ENCODE assay signal across 4 worm cellular contexts in the genomic region with DNA sequence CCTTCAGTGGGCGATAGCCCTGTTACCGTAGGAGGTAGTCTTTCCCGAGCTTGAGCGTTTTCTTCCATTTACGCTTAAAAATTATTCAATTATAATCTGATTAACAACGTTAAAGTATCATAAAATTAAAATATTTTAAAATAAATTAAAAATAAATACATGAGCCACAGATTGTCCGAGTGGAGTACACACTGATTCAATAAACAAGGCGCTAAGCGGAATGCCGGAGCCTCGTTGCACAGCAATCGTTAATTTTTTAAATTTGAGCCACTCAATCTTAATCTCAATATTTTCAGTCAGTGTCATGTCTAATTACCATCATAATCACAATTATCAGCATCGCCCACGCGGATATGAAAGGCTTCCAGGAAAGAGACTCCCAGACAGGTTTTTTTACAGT.
TF ChIP-seq lines count a peak whose summit lies in the region.

Gene sec-5 (minus strand): TSS at position 73 of the 400 bp plus-strand sequence.
Gene pir-1 (plus strand): TSS at position 221 of the 400 bp plus-strand sequence.

TF ChIP-seq in whole organism, L2 larva, 48 proteins besides CTCF, POLR2A, EP300 and RAD21:
- TF ChIP-seq ztf-4 (tag; optimal IDR thresholded peaks at IDR 0.05; lab: Kevin White, UChicago) (no peak), unc-55 (GFP tag; optimal IDR thresholded peaks at IDR 0.05; lab: Kevin White, UChicago) (peak; percentile 72), sma-9 (GFP tag; optimal IDR thresholded peaks at IDR 0.05; lab: Kevin White, UChicago) (peak; percentile 5), sma-9 (tag; optimal IDR thresholded peaks at IDR 0.05; lab: Kevin White, UChicago) (no peak), lsy-2 (tag; optimal IDR thresholded peaks at IDR 0.05; lab: Kevin White, UChicago) (peak; percentile 18 to 71), nhr-25 (tag; optimal IDR thresholded peaks at IDR 0.05; lab: Kevin White, UChicago) (peak; percentile 35), elt-3 (tag; optimal IDR thresholded peaks at IDR 0.05; lab: Kevin White, UChicago) (no peak), gmeb-1 (tag; optimal IDR thresholded peaks at IDR 0.05; lab: Kevin White, UChicago) (peak; percentile 41), fos-1 (tag; optimal IDR thresholded peaks at IDR 0.05; lab: Kevin White, UChicago) (peak; percentile 33), C34F6.9 (tag; optimal IDR thresholded peaks at IDR 0.05; lab: Kevin White, UChicago) (peak; percentile 53), nhr-23 (tag; optimal IDR thresholded peaks at IDR 0.05; lab: Kevin White, UChicago) (no peak), crh-2 (tag; optimal IDR thresholded peaks at IDR 0.05; lab: Kevin White, UChicago) (no peak), nhr-12 (tag; optimal IDR thresholded peaks at IDR 0.05; lab: Kevin White, UChicago) (no peak)
TF ChIP-seq in whole organism, L2 larva: peak in this region for 7.

TF ChIP-seq in whole organism, L4 larva, 104 proteins besides CTCF, POLR2A, EP300 and RAD21:
- TF ChIP-seq ceh-28 (tag; optimal IDR thresholded peaks at IDR 0.05; lab: Kevin White, UChicago) (no peak), mes-2 (tag; optimal IDR thresholded peaks at IDR 0.05; lab: Kevin White, UChicago; ENCODE audit: poor library complexity, severe bottlenecking) (peak; percentile 78), dve-1 (tag; optimal IDR thresholded peaks at IDR 0.05; lab: Kevin White, UChicago; ENCODE audit: insufficient read depth) (peak; percentile 15), Y48G9A.11 (GFP tag; IDR thresholded peaks at IDR 0.05; lab: Robert Waterston, UW) (peak; percentile 91), daf-16 (GFP tag; optimal IDR thresholded peaks at IDR 0.05; lab: Kevin White, UChicago) (no peak), daf-16 (tag; optimal IDR thresholded peaks at IDR 0.05; lab: Kevin White, UChicago) (peak; percentile 46), pha-4 (GFP tag; IDR thresholded peaks at IDR 0.05; lab: Robert Waterston, UW) (no peak), pha-4 (tag; optimal IDR thresholded peaks at IDR 0.05; lab: Kevin White, UChicago) (no peak), ceh-32 (tag; optimal IDR thresholded peaks at IDR 0.05; lab: Kevin White, UChicago; ENCODE audit: poor library complexity) (no peak), lsy-2 (tag; optimal IDR thresholded peaks at IDR 0.05; lab: Kevin White, UChicago) (peak in 1 of 2 experiments; percentile 72), T20F7.1 (GFP tag; optimal IDR thresholded peaks at IDR 0.05; lab: Kevin White, UChicago) (peak; percentile 98), spr-3 (GFP tag; optimal IDR thresholded peaks at IDR 0.05; lab: Kevin White, UChicago) (no peak)

TF ChIP-seq in whole organism, late embryonic, 69 proteins besides CTCF, POLR2A, EP300 and RAD21:
- TF ChIP-seq unc-86 (tag; optimal IDR thresholded peaks at IDR 0.05; lab: Kevin White, UChicago) (no peak), dmd-4 (tag; optimal IDR thresholded peaks at IDR 0.05; lab: Kevin White, UChicago; ENCODE audit: borderline replicate concordance) (no peak), ceh-31 (tag; optimal IDR thresholded peaks at IDR 0.05; lab: Kevin White, UChicago) (no peak), F13H6.1 (tag; optimal IDR thresholded peaks at IDR 0.05; lab: Kevin White, UChicago) (no peak), dve-1 (tag; optimal IDR thresholded peaks at IDR 0.05; lab: Kevin White, UChicago) (no peak), unc-42 (tag; optimal IDR thresholded peaks at IDR 0.05; lab: Kevin White, UChicago) (peak; percentile 38)

TF ChIP-seq in whole organism, mixed stage, embryonic, 35 proteins besides CTCF, POLR2A, EP300 and RAD21:
- TF ChIP-seq ces-1 (GFP tag; optimal IDR thresholded peaks at IDR 0.05; lab: Kevin White, UChicago): peak; percentile 82
- TF ChIP-seq drap-1 (GFP tag; optimal IDR thresholded peaks at IDR 0.05; lab: Kevin White, UChicago): no peak
- no peak for TF ChIP-seq nhr-12 (tag; optimal IDR thresholded peaks at IDR 0.05; lab: Kevin White, UChicago)
- TF ChIP-seq nhr-2 (tag; optimal IDR thresholded peaks at IDR 0.05; lab: Kevin White, UChicago): no peak
- peak; percentile 42 for TF ChIP-seq mep-1 (tag; optimal IDR thresholded peaks at IDR 0.05; lab: Kevin White, UChicago)
- TF ChIP-seq bed-3 (GFP tag; optimal IDR thresholded peaks at IDR 0.05; lab: Kevin White, UChicago): no peak
- no peak for TF ChIP-seq nhr-28 (tag; optimal IDR thresholded peaks at IDR 0.05; lab: Kevin White, UChicago)
- no peak for TF ChIP-seq mab-5 (tag; optimal IDR thresholded peaks at IDR 0.05; lab: Kevin White, UChicago)
- TF ChIP-seq tbx-8 (GFP tag; optimal IDR thresholded peaks at IDR 0.05; lab: Kevin White, UChicago): no peak
- no peak for TF ChIP-seq nhr-76 (tag; optimal IDR thresholded peaks at IDR 0.05; lab: Kevin White, UChicago)
- peak; percentile 38 for TF ChIP-seq ceh-43 (GFP tag; optimal IDR thresholded peaks at IDR 0.05; lab: Kevin White, UChicago)
- peak; percentile 10 for TF ChIP-seq lsy-2 (tag; optimal IDR thresholded peaks at IDR 0.05; lab: Kevin White, UChicago)
- TF ChIP-seq lin-13 (tag; optimal IDR thresholded peaks at IDR 0.05; lab: Kevin White, UChicago): peak; percentile 25
- TF ChIP-seq snpc-4 (tag; optimal IDR thresholded peaks at IDR 0.05; lab: Kevin White, UChicago): no peak
- no peak for TF ChIP-seq ham-2 (GFP tag; optimal IDR thresholded peaks at IDR 0.05; lab: Kevin White, UChicago)
- no peak for TF ChIP-seq flh-1 (GFP tag; optimal IDR thresholded peaks at IDR 0.05; lab: Kevin White, UChicago)
